Worm (Caenorhabditis elegans) whole organism, L4/young adult: Measurements from ENCODE around the gene ztf-28.

Source experiments
- W03F9.2 ChIP-seq: fragments of 150-350 bp; optimal IDR thresholded peaks from 2 replicates; lab custom pipeline; 2014; ENCODE audit warnings: missing biosample characterization, missing genetic modification characterization
- him-1 ChIP-seq: sonication (generic microtip); optimal IDR thresholded peaks from 2 replicates; lab custom pipeline; 2016; ENCODE audit warnings: missing genotype, missing genetic modification reagents, missing genetic modification characterization, missing compliant biosample characterization

- no peak for TF ChIP-seq him-1 (tag; lab: Kevin White, UChicago)
- TF ChIP-seq W03F9.2 (tag; lab: Kevin White, UChicago): no peak
Measured at ce11 chrV:2081269-2081668, 9.2 kb upstream of the ztf-28 start.
